Fruit fly (Drosophila melanogaster) whole organism, embryonic: Measurements from ENCODE around the gene CG9673.
A peak's percentile ranks its signal among the peaks of the same experiment; 100 is the strongest.

Experiments
- Atf3 ChIP-seq: fragments of 200-800 bp; sonication (Bioruptor generic); optimal IDR thresholded peaks from 3 replicates; lab custom pipeline; 2016; ENCODE audit warnings: missing biosample characterization, missing genetic modification characterization
- Bgb ChIP-seq: fragments of 200-800 bp; sonication (Bioruptor generic); IDR thresholded peaks from 2 replicates; pipeline ENCODE4 v1.3.6; 2022; ENCODE audit warnings: missing biosample characterization, missing genetic modification characterization; ENCODE audit not compliant: partially characterized antibody
- Bteb2 ChIP-seq: fragments of 200-800 bp; sonication (Bioruptor generic); optimal IDR thresholded peaks from 2 replicates; lab custom pipeline; 2016; ENCODE audit warnings: missing biosample characterization, missing genetic modification characterization
- CG10462 ChIP-seq: fragments of 200-800 bp; sonication (Bioruptor generic); optimal IDR thresholded peaks from 2 replicates; lab custom pipeline; 2016; ENCODE audit warnings: missing biosample characterization, missing genetic modification characterization
- CG11696 ChIP-seq: fragments of 200-800 bp; sonication (Bioruptor generic); IDR thresholded peaks from 2 replicates; pipeline ENCODE4 v1.3.6; 2022; ENCODE audit warnings: missing biosample characterization, missing genetic modification characterization
- CG12769 ChIP-seq: fragments of 200-800 bp; sonication (Bioruptor generic); optimal IDR thresholded peaks from 2 replicates; lab custom pipeline; 2019; ENCODE audit warnings: missing biosample characterization, mild to moderate bottlenecking, missing genetic modification characterization, moderate library complexity
- CG14667 ChIP-seq: fragments of 200-800 bp; sonication (Bioruptor generic); IDR thresholded peaks from 2 replicates; pipeline ENCODE4 v1.3.6; 2022; ENCODE audit warnings: missing biosample characterization, missing genetic modification characterization
- CG1832 ChIP-seq: fragments of 200-800 bp; sonication (Bioruptor generic); optimal IDR thresholded peaks from 2 replicates; lab custom pipeline; 2017; ENCODE audit warnings: missing biosample characterization, mild to moderate bottlenecking, missing genetic modification characterization, inconsistent platforms
- CG34376 ChIP-seq: fragments of 200-800 bp; sonication (Bioruptor generic); optimal IDR thresholded peaks from 2 replicates; lab custom pipeline; 2018; ENCODE audit warnings: missing biosample characterization, mild to moderate bottlenecking, missing genetic modification characterization
- CG4328 ChIP-seq: fragments of 200-800 bp; sonication (Bioruptor generic); optimal IDR thresholded peaks from 3 replicates; lab custom pipeline; 2017; ENCODE audit warnings: missing biosample characterization, missing genetic modification reagents, missing genetic modification characterization
- CG4404 ChIP-seq: fragments of 200-800 bp; sonication (Bioruptor generic); IDR thresholded peaks from 2 replicates; pipeline ENCODE4 v1.3.6; 2022; ENCODE audit warnings: missing biosample characterization, missing genetic modification characterization
- CG6175 ChIP-seq: fragments of 200-800 bp; sonication (Bioruptor generic); IDR thresholded peaks from 3 replicates; pipeline ENCODE4 v1.3.6; 2022; ENCODE audit warnings: missing biosample characterization, missing genetic modification characterization
- CG6654 ChIP-seq: fragments of 200-800 bp; sonication (Bioruptor generic); optimal IDR thresholded peaks from 2 replicates; lab custom pipeline; 2017; ENCODE audit warnings: missing biosample characterization, mild to moderate bottlenecking, missing genetic modification characterization
- CG8478 ChIP-seq: fragments of >200 bp; optimal IDR thresholded peaks from 2 replicates; lab custom pipeline; 2018
- CG9609 ChIP-seq: fragments of 200-800 bp; sonication (Bioruptor generic); optimal IDR thresholded peaks from 3 replicates; lab custom pipeline; 2016; ENCODE audit warnings: missing biosample characterization, missing genetic modification characterization
- CG9797 ChIP-seq: fragments of 200-800 bp; sonication (Bioruptor generic); optimal IDR thresholded peaks from 3 replicates; lab custom pipeline; 2018; ENCODE audit warnings: missing biosample characterization, mild to moderate bottlenecking, missing genetic modification characterization
- Dad ChIP-seq: fragments of 200-800 bp; sonication (Bioruptor generic); optimal IDR thresholded peaks from 3 replicates; lab custom pipeline; 2016; ENCODE audit warnings: missing biosample characterization, missing genetic modification characterization
- HLH54F ChIP-seq: fragments of 200-800 bp; sonication (Bioruptor generic); optimal IDR thresholded peaks from 3 replicates; lab custom pipeline; 2016; ENCODE audit warnings: missing biosample characterization, missing genetic modification characterization
- HmgD ChIP-seq: fragments of 200-800 bp; sonication (Bioruptor generic); optimal IDR thresholded peaks from 3 replicates; lab custom pipeline; 2016; ENCODE audit warnings: missing biosample characterization, missing genetic modification characterization
- Kr ChIP-seq: fragments of 200-800 bp; sonication (Bioruptor generic); optimal IDR thresholded peaks from 2 replicates; lab custom pipeline; 2017; ENCODE audit warnings: missing biosample characterization, mild to moderate bottlenecking, missing genetic modification characterization
- Meics ChIP-seq: fragments of 200-800 bp; sonication (Bioruptor generic); optimal IDR thresholded peaks from 2 replicates; lab custom pipeline; 2017; ENCODE audit warnings: missing biosample characterization, mild to moderate bottlenecking, missing genetic modification characterization
- NfI ChIP-seq: fragments of 200-800 bp; sonication (Bioruptor generic); optimal IDR thresholded peaks from 3 replicates; lab custom pipeline; 2018; ENCODE audit warnings: missing biosample characterization, mild to moderate bottlenecking, missing genetic modification characterization, moderate library complexity
- Pdp1 ChIP-seq, 2 experiments: fragments of 200-800 bp; sonication (Bioruptor generic); optimal IDR thresholded peaks; 3 replicates each; lab custom pipeline; 2016; ENCODE audit warnings: missing biosample characterization in 2 of 2, missing genetic modification characterization in 2 of 2, mild to moderate bottlenecking in 1 of 2, moderate library complexity in 1 of 2
- Sin3A ChIP-seq: fragments of >200 bp; optimal IDR thresholded peaks from 2 replicates; lab custom pipeline; 2018
- Sry-δ ChIP-seq: fragments of 200-800 bp; sonication (Bioruptor generic); optimal IDR thresholded peaks from 2 replicates; lab custom pipeline; 2016; ENCODE audit warnings: missing biosample characterization, missing genetic modification characterization
- Usf ChIP-seq: fragments of 200-800 bp; sonication (Bioruptor generic); optimal IDR thresholded peaks from 2 replicates; lab custom pipeline; 2017; ENCODE audit warnings: missing genotype, missing biosample characterization, missing genetic modification characterization
- ac ChIP-seq: fragments of 200-800 bp; sonication (Bioruptor generic); optimal IDR thresholded peaks from 3 replicates; lab custom pipeline; 2017; ENCODE audit warnings: missing biosample characterization, mild to moderate bottlenecking, missing genetic modification characterization
- ara ChIP-seq: fragments of 200-800 bp; sonication (Bioruptor generic); IDR thresholded peaks from 2 replicates; pipeline ENCODE4 v1.3.6; 2022; ENCODE audit warnings: missing biosample characterization, missing genetic modification characterization
- ase ChIP-seq: fragments of 200-800 bp; sonication (Bioruptor generic); IDR thresholded peaks from 3 replicates; pipeline ENCODE4 v1.3.6; 2022; ENCODE audit warnings: missing biosample characterization, missing genetic modification characterization
- bigmax ChIP-seq: fragments of 200-800 bp; sonication (Bioruptor generic); optimal IDR thresholded peaks from 2 replicates; lab custom pipeline; 2018; ENCODE audit warnings: missing biosample characterization, mild to moderate bottlenecking, missing genetic modification characterization
- caup ChIP-seq: fragments of 200-800 bp; sonication (Bioruptor generic); optimal IDR thresholded peaks from 3 replicates; lab custom pipeline; 2017; ENCODE audit warnings: missing biosample characterization, mild to moderate bottlenecking, missing genetic modification characterization, moderate library complexity; ENCODE audit not compliant: severe bottlenecking
- fd102C ChIP-seq: fragments of 200-800 bp; sonication (Bioruptor generic); optimal IDR thresholded peaks from 2 replicates; lab custom pipeline; 2018; ENCODE audit warnings: missing biosample characterization, mild to moderate bottlenecking, missing genetic modification characterization, moderate library complexity
- gcm ChIP-seq: fragments of 200-800 bp; sonication (Bioruptor generic); optimal IDR thresholded peaks from 2 replicates; lab custom pipeline; 2019; ENCODE audit warnings: missing biosample characterization, mild to moderate bottlenecking, missing genetic modification characterization, moderate library complexity
- ham ChIP-seq: fragments of 200-800 bp; sonication (Bioruptor generic); IDR thresholded peaks from 2 replicates; pipeline ENCODE4 v1.3.6; 2022; ENCODE audit warnings: missing biosample characterization, missing genetic modification characterization
- inv ChIP-seq: fragments of 200-800 bp; sonication (Bioruptor generic); IDR thresholded peaks from 2 replicates; pipeline ENCODE4 v1.3.6; 2022; ENCODE audit warnings: missing biosample characterization, missing genetic modification characterization; ENCODE audit not compliant: partially characterized antibody
- kni ChIP-seq: fragments of 200-800 bp; sonication (Bioruptor generic); optimal IDR thresholded peaks from 3 replicates; lab custom pipeline; 2017; ENCODE audit warnings: mild to moderate bottlenecking, missing biosample characterization, missing genetic modification reagents, missing genetic modification characterization
- lola ChIP-seq, 3 experiments: fragments of >200 bp in 2 of 3; fragments of 200-800 bp in 1 of 3; sonication (Bioruptor generic) in 1 of 3; optimal IDR thresholded peaks; 2 replicates each; lab custom pipeline; 2017 to 2019; ENCODE audit warnings: missing biosample characterization in 3 of 3, missing genetic modification characterization in 3 of 3, mild to moderate bottlenecking in 1 of 3, moderate library complexity in 1 of 3
- onecut ChIP-seq: fragments of 200-800 bp; sonication (Bioruptor generic); IDR thresholded peaks from 2 replicates; pipeline ENCODE4 v1.3.6; 2022; ENCODE audit warnings: missing biosample characterization, missing genetic modification characterization
- pros ChIP-seq: fragments of 200-800 bp; sonication (Bioruptor generic); optimal IDR thresholded peaks from 3 replicates; lab custom pipeline; 2019; ENCODE audit warnings: missing biosample characterization, mild to moderate bottlenecking, missing genetic modification characterization, moderate library complexity
- row ChIP-seq: fragments of 200-800 bp; sonication (Bioruptor generic); IDR thresholded peaks from 3 replicates; pipeline ENCODE4 v1.3.6; 2022; ENCODE audit warnings: missing biosample characterization, missing genetic modification characterization
- salm ChIP-seq: fragments of 200-800 bp; sonication (Bioruptor generic); optimal IDR thresholded peaks from 2 replicates; lab custom pipeline; 2018; ENCODE audit warnings: missing biosample characterization, mild to moderate bottlenecking, missing genetic modification characterization
- slp2 ChIP-seq: fragments of 200-800 bp; sonication (Bioruptor generic); optimal IDR thresholded peaks from 2 replicates; lab custom pipeline; 2016; ENCODE audit warnings: missing biosample characterization, missing genetic modification characterization
- sr ChIP-seq: fragments of 200-800 bp; sonication (Bioruptor generic); IDR thresholded peaks from 3 replicates; pipeline ENCODE4 v1.3.6; 2022; ENCODE audit warnings: missing biosample characterization, missing genetic modification characterization
- tgo ChIP-seq: fragments of 200-800 bp; sonication (Bioruptor generic); IDR thresholded peaks from 3 replicates; pipeline ENCODE4 v1.3.6; 2022; ENCODE audit warnings: missing biosample characterization, missing genetic modification characterization
- tin ChIP-seq: fragments of 200-800 bp; sonication (Bioruptor generic); optimal IDR thresholded peaks from 3 replicates; lab custom pipeline; 2016; ENCODE audit warnings: missing biosample characterization, missing genetic modification characterization
- tna ChIP-seq: fragments of 200-800 bp; sonication (Bioruptor generic); IDR thresholded peaks from 2 replicates; pipeline ENCODE4 v1.3.6; 2022; ENCODE audit warnings: missing biosample characterization, missing genetic modification characterization; ENCODE audit not compliant: partially characterized antibody
- wdn ChIP-seq: fragments of 200-800 bp; sonication (Bioruptor generic); IDR thresholded peaks from 2 replicates; pipeline ENCODE4 v1.3.6; 2022; ENCODE audit warnings: missing biosample characterization, missing genetic modification characterization
- wek ChIP-seq: fragments of 200-800 bp; sonication (Bioruptor generic); optimal IDR thresholded peaks from 3 replicates; lab custom pipeline; 2018; ENCODE audit warnings: missing biosample characterization, mild to moderate bottlenecking, missing genetic modification characterization, moderate library complexity
- zfh2 ChIP-seq: fragments of 200-800 bp; sonication (Bioruptor generic); optimal IDR thresholded peaks from 2 replicates; lab custom pipeline; 2016; ENCODE audit warnings: missing biosample characterization, missing genetic modification characterization

Gene CG9673

dm6 chrX:16723203-16724173 lies 19.8 kb upstream of the CG9673 start (continued):
- peak; percentile 71 for TF ChIP-seq gcm (GFP tag; lab: Kevin White, UChicago)
- peak; percentile 8 for TF ChIP-seq wek
- no peak for TF ChIP-seq HmgD (GFP tag; lab: Kevin White, UChicago)
- no peak for TF ChIP-seq inv (GFP tag; lab: Robert Waterston, UW)
- TF ChIP-seq CG14667 (GFP tag; lab: Robert Waterston, UW), result peak; percentile 34
- TF ChIP-seq Sin3A (lab: Kevin White, UChicago), result no peak
- TF ChIP-seq Bgb (GFP tag; lab: Robert Waterston, UW), result peak; percentile 19; the same call in 1 of the 2 replicates
- peak; percentile 70 for TF ChIP-seq onecut (GFP tag; lab: Robert Waterston, UW)
- TF ChIP-seq kni (GFP tag; lab: Kevin White, UChicago), result no peak
- TF ChIP-seq lola (GFP tag; optimal IDR thresholded peaks at IDR 0.05; lab: Kevin White, UChicago), result peak in 1 of 3 experiments; percentile 71
- peak; percentile 55; the same call in 1 of the 2 replicates for TF ChIP-seq ara (GFP tag; lab: Robert Waterston, UW)
- no peak for TF ChIP-seq CG9797
- no peak for TF ChIP-seq CG6175 (GFP tag; lab: Robert Waterston, UW)
- no peak for TF ChIP-seq HLH54F
- peak; percentile 33 for TF ChIP-seq CG10462 (GFP tag; lab: Kevin White, UChicago)
- no peak for TF ChIP-seq CG1832 (GFP tag; lab: Kevin White, UChicago)
- no peak for TF ChIP-seq pros (GFP tag; lab: Kevin White, UChicago)
- TF ChIP-seq salm (tag; lab: Kevin White, UChicago), result peak; percentile 69
- TF ChIP-seq Usf, result peak; percentile 49
- peak; percentile 39; the same call in 1 of the 3 replicates for TF ChIP-seq sr (GFP tag; lab: Robert Waterston, UW)
- TF ChIP-seq CG12769 (tag; lab: Kevin White, UChicago), result peak; percentile 38
- TF ChIP-seq caup, result peak; percentile 28
- no peak for TF ChIP-seq CG4328 (GFP tag; lab: Kevin White, UChicago)
- peak; percentile 88 for TF ChIP-seq CG11696
- no peak for TF ChIP-seq bigmax
- TF ChIP-seq Sry-δ (GFP tag; lab: Kevin White, UChicago), result no peak
- no peak for TF ChIP-seq ham (GFP tag; lab: Robert Waterston, UW)
- no peak for TF ChIP-seq tna (GFP tag; lab: Robert Waterston, UW)
- TF ChIP-seq wdn (GFP tag; lab: Robert Waterston, UW), result peak; percentile 53
- TF ChIP-seq fd102C, result no peak
- peak; percentile 50 for TF ChIP-seq slp2
- TF ChIP-seq CG9609 (GFP tag; lab: Kevin White, UChicago), result peak; percentile 18
- TF ChIP-seq ac (GFP tag; lab: Kevin White, UChicago), result no peak
- peak; percentile 66 for TF ChIP-seq Meics (GFP tag; lab: Kevin White, UChicago)
- peak; percentile 19 for TF ChIP-seq zfh2 (GFP tag; lab: Kevin White, UChicago)
- peak; percentile 27 for TF ChIP-seq tin (GFP tag; lab: Kevin White, UChicago)
- no peak for TF ChIP-seq CG6654 (GFP tag; lab: Kevin White, UChicago)
- TF ChIP-seq tgo (GFP tag; lab: Robert Waterston, UW), result peak; percentile 69
- TF ChIP-seq CG8478 (lab: Kevin White, UChicago), result no peak
- peak; percentile 83 for TF ChIP-seq row (GFP tag; lab: Robert Waterston, UW)
- peak; percentile 83 for TF ChIP-seq NfI (GFP tag; lab: Kevin White, UChicago)
- no peak for TF ChIP-seq Dad
- TF ChIP-seq ase (GFP tag; lab: Robert Waterston, UW), result peak; percentile 55; the same call in 2 of the 3 replicates
- TF ChIP-seq Pdp1 (GFP tag; optimal IDR thresholded peaks at IDR 0.05; lab: Kevin White, UChicago), result peak; percentile 34 to 35
- TF ChIP-seq CG4404, result peak; percentile 28; the same call in 1 of the 2 replicates
- peak; percentile 66 for TF ChIP-seq Bteb2 (GFP tag; lab: Kevin White, UChicago)
- TF ChIP-seq Kr (GFP tag; lab: Kevin White, UChicago), result no peak
- peak; percentile 27 for TF ChIP-seq Atf3 (GFP tag; lab: Kevin White, UChicago)
- TF ChIP-seq CG34376, result no peak
